Worm (Caenorhabditis elegans) whole organism, L1 larva: ENCODE data around the gene pho-8.
"Not testable (repeated sequence)": the region's sequence is repeated elsewhere in the genome, so short reads cannot be mapped to it uniquely, and the experiment has no call there.

Experiments used
- F16B12.6 ChIP-seq: fragments of 150-350 bp; optimal IDR thresholded peaks from 2 replicates; lab custom pipeline; 2014; ENCODE audit warnings: missing biosample characterization, missing genetic modification characterization
- blmp-1 ChIP-seq: fragments of 150-350 bp; optimal IDR thresholded peaks from 2 replicates; lab custom pipeline; 2014; ENCODE audit warnings: missing biosample characterization, missing genetic modification characterization
- ceh-8 ChIP-seq: fragments of 200-800 bp; sonication (Bioruptor generic); optimal IDR thresholded peaks from 2 replicates; lab custom pipeline; 2018; ENCODE audit warnings: mild to moderate bottlenecking, missing genetic modification characterization, moderate library complexity, missing compliant biosample characterization
- ceh-88 ChIP-seq: fragments of 200-800 bp; sonication (Bioruptor generic); IDR thresholded peaks from 2 replicates; pipeline ENCODE4 v1.3.6; 2022; ENCODE audit warnings: missing genetic modification characterization, missing compliant biosample characterization
- ces-1 ChIP-seq: fragments of 150-350 bp; optimal IDR thresholded peaks from 2 replicates; lab custom pipeline; 2014; ENCODE audit warnings: missing biosample characterization, missing genetic modification reagents, missing genetic modification characterization
- dpl-1 ChIP-seq, 3 experiments: fragments of 150-350 bp in 2 of 3; sonication (generic microtip) in 1 of 3; optimal IDR thresholded peaks; 2 replicates each; lab custom pipeline; 2014 to 2017; ENCODE audit warnings: missing biosample characterization in 3 of 3, missing genetic modification characterization in 3 of 3, missing genetic modification reagents in 3 of 3
- efl-1 ChIP-seq, 4 experiments: fragments of 150-350 bp; optimal IDR thresholded peaks in 3 of 4; peaks in 1 of 4; 1 replicate in 1 of 4; 2 replicates in 3 of 4; lab custom pipeline; 2014; ENCODE audit warnings: missing biosample characterization in 2 of 4, missing genetic modification characterization in 2 of 4, missing genetic modification reagents in 2 of 4
- efl-3 ChIP-seq: fragments of 200-800 bp; sonication (Bioruptor generic); optimal IDR thresholded peaks from 2 replicates; lab custom pipeline; 2018; ENCODE audit warnings: mild to moderate bottlenecking, missing genetic modification characterization, missing compliant biosample characterization
- egl-13 ChIP-seq: sonication (generic microtip); optimal IDR thresholded peaks from 2 replicates; lab custom pipeline; 2016; ENCODE audit warnings: missing genotype, missing genetic modification reagents, missing genetic modification characterization, missing compliant biosample characterization
- egl-27 ChIP-seq, 2 experiments: fragments of 150-350 bp in 1 of 2; sonication (generic microtip); optimal IDR thresholded peaks; 3 replicates each; lab custom pipeline; 2017 to 2018; ENCODE audit warnings: missing biosample characterization in 2 of 2, missing genetic modification characterization in 2 of 2, missing genetic modification reagents in 2 of 2
- elt-2 ChIP-seq: sonication (generic microtip); optimal IDR thresholded peaks from 2 replicates; lab custom pipeline; 2016; ENCODE audit warnings: missing genetic modification characterization, mild to moderate bottlenecking, inconsistent platforms, missing compliant biosample characterization, missing genetic modification reagents
- elt-3 ChIP-seq, 6 experiments: fragments of 150-350 bp in 1 of 6; sonication (generic microtip); optimal IDR thresholded peaks; 2 replicates each; lab custom pipeline; 2017 to 2018; ENCODE audit warnings: missing biosample characterization in 6 of 6, missing genetic modification characterization in 6 of 6, inconsistent platforms in 1 of 6
- fkh-8 ChIP-seq: sonication (generic microtip); optimal IDR thresholded peaks from 2 replicates; lab custom pipeline; 2016; ENCODE audit warnings: mild to moderate bottlenecking, missing genetic modification characterization, missing compliant biosample characterization
- hlh-17 ChIP-seq: fragments of 200-800 bp; sonication (Bioruptor generic); optimal IDR thresholded peaks from 2 replicates; lab custom pipeline; 2018; ENCODE audit warnings: missing genetic modification characterization, mild to moderate bottlenecking, missing compliant biosample characterization, moderate library complexity, borderline replicate concordance
- irx-1 ChIP-seq: sonication (generic microtip); optimal IDR thresholded peaks from 2 replicates; lab custom pipeline; 2016; ENCODE audit warnings: missing genetic modification characterization, missing compliant biosample characterization
- lin-15B ChIP-seq: fragments of 150-350 bp; sonication (generic microtip); optimal IDR thresholded peaks from 3 replicates; lab custom pipeline; 2014; ENCODE audit warnings: missing biosample characterization, missing genetic modification characterization
- lin-35 ChIP-seq, 2 experiments: fragments of 150-350 bp; optimal IDR thresholded peaks; 2 replicates each; lab custom pipeline; 2014; ENCODE audit warnings: missing biosample characterization in 2 of 2, missing genetic modification characterization in 2 of 2, missing genetic modification reagents in 2 of 2
- lin-39 ChIP-seq: fragments of 150-350 bp; optimal IDR thresholded peaks from 2 replicates; lab custom pipeline; 2014; ENCODE audit warnings: missing biosample characterization, missing genetic modification reagents, missing genetic modification characterization
- mdl-1 ChIP-seq, 2 experiments: fragments of 150-350 bp; optimal IDR thresholded peaks; 2 replicates each; lab custom pipeline; 2014 to 2017; ENCODE audit warnings: missing biosample characterization in 2 of 2, missing genetic modification characterization in 2 of 2, inconsistent platforms in 1 of 2
- mep-1 ChIP-seq: fragments of 150-350 bp; optimal IDR thresholded peaks from 2 replicates; lab custom pipeline; 2014; ENCODE audit warnings: missing biosample characterization, missing genetic modification characterization
- nhr-20 ChIP-seq: sonication (generic microtip); optimal IDR thresholded peaks from 2 replicates; lab custom pipeline; 2016; ENCODE audit warnings: mild to moderate bottlenecking, missing genetic modification characterization, missing compliant biosample characterization
- nhr-76 ChIP-seq: sonication (generic microtip); optimal IDR thresholded peaks from 2 replicates; lab custom pipeline; 2017; ENCODE audit warnings: missing biosample characterization, missing genetic modification characterization
- nhr-85 ChIP-seq: sonication (generic microtip); peaks from one replicate; lab custom pipeline; 2016; ENCODE audit warnings: missing genetic modification characterization, inconsistent platforms, missing compliant biosample characterization
- nhr-90 ChIP-seq: sonication (generic microtip); optimal IDR thresholded peaks from 2 replicates; lab custom pipeline; 2016; ENCODE audit warnings: mild to moderate bottlenecking, missing genetic modification characterization, missing compliant biosample characterization; ENCODE audit not compliant: poor library complexity
- pag-3 ChIP-seq: sonication (generic microtip); optimal IDR thresholded peaks from 2 replicates; lab custom pipeline; 2017; ENCODE audit warnings: missing genetic modification characterization, mild to moderate bottlenecking, missing compliant biosample characterization, antibody characterized with exemption, borderline replicate concordance; ENCODE audit not compliant: insufficient read depth
- pax-3 ChIP-seq: fragments of 200-800 bp; sonication (Bioruptor generic); optimal IDR thresholded peaks from 2 replicates; lab custom pipeline; 2018; ENCODE audit warnings: mild to moderate bottlenecking, missing genetic modification characterization, moderate library complexity, missing compliant biosample characterization
- pqm-1 ChIP-seq: sonication (generic microtip); optimal IDR thresholded peaks from 3 replicates; lab custom pipeline; 2017; ENCODE audit warnings: missing biosample characterization, missing genetic modification characterization
- rnt-1 ChIP-seq: sonication (generic microtip); optimal IDR thresholded peaks from 2 replicates; lab custom pipeline; 2016; ENCODE audit warnings: mild to moderate bottlenecking, missing genetic modification characterization, moderate library complexity, missing compliant biosample characterization
- snu-23 ChIP-seq: sonication (generic microtip); optimal IDR thresholded peaks from 2 replicates; lab custom pipeline; 2016; ENCODE audit warnings: missing genetic modification characterization, missing compliant biosample characterization
- sup-37 ChIP-seq: fragments of 200-800 bp; sonication (Bioruptor generic); optimal IDR thresholded peaks from 2 replicates; lab custom pipeline; 2018; ENCODE audit warnings: mild to moderate bottlenecking, missing genetic modification characterization, missing compliant biosample characterization
- swsn-7 ChIP-seq: sonication (generic microtip); optimal IDR thresholded peaks from 2 replicates; lab custom pipeline; 2016; ENCODE audit warnings: missing genetic modification characterization, missing compliant biosample characterization
- tlp-1 ChIP-seq: fragments of 150-350 bp; optimal IDR thresholded peaks from 2 replicates; lab custom pipeline; 2014; ENCODE audit warnings: missing biosample characterization, missing genetic modification characterization
- unc-130 ChIP-seq: fragments of 150-350 bp; optimal IDR thresholded peaks from 2 replicates; lab custom pipeline; 2017; ENCODE audit warnings: missing biosample characterization, missing genetic modification characterization, inconsistent platforms
- unc-86 ChIP-seq: sonication (generic microtip); optimal IDR thresholded peaks from 2 replicates; lab custom pipeline; 2016; ENCODE audit warnings: missing genetic modification characterization, missing compliant biosample characterization
- vab-15 ChIP-seq: sonication (generic microtip); optimal IDR thresholded peaks from 2 replicates; lab custom pipeline; 2017; ENCODE audit warnings: missing genotype, mild to moderate bottlenecking, missing genetic modification characterization, missing compliant biosample characterization
- zag-1 ChIP-seq: fragments of 150-350 bp; optimal IDR thresholded peaks from 2 replicates; lab custom pipeline; 2014; ENCODE audit warnings: missing biosample characterization, missing genetic modification characterization
- zip-4 ChIP-seq: fragments of 200-800 bp; sonication (Bioruptor generic); optimal IDR thresholded peaks from 2 replicates; lab custom pipeline; 2018; ENCODE audit warnings: mild to moderate bottlenecking, missing genetic modification characterization, moderate library complexity, missing compliant biosample characterization
- ztf-11 ChIP-seq, 2 experiments: sonication (generic microtip); optimal IDR thresholded peaks; 2 replicates each; lab custom pipeline; 2016 to 2017; ENCODE audit warnings: missing genetic modification characterization in 2 of 2, missing biosample characterization in 1 of 2, missing compliant biosample characterization in 1 of 2

The pho-8 gene

DNA sequence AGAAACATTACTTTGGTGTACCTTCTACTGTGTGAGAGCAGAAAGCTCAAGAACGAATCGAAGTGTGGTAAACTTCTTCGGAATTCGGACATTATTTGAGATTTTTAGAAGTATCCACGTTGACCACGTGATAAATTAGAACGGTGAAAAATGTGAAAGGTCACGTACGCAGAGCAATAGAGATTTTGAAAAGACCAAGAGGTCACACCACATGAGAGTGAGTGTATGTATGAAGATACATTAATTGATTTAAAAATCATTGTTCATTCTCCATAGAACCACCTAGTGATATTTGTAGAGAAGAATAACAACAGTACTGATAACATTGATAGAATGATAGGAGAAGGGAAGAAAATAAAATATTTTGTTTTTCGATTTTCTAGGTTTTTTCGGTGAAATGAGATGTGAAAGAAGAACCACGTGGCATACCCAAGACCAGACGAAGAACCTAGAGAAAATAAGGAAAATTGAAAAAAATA lies 10.9 kb upstream of the pho-8 start, which contains the start of gene pyc-1 (continued):
- TF ChIP-seq snu-23 = peak; percentile 79
- no peak for TF ChIP-seq F16B12.6 (tag; lab: Kevin White, UChicago)
- no peak for TF ChIP-seq pax-3 (tag; lab: Kevin White, UChicago)
- no peak for TF ChIP-seq lin-39
- no peak for TF ChIP-seq ztf-11 (tag; optimal IDR thresholded peaks at IDR 0.05; lab: Kevin White, UChicago)
- TF ChIP-seq ceh-8 = no peak
- TF ChIP-seq nhr-85 (tag; lab: Kevin White, UChicago) = peak; percentile 62
- TF ChIP-seq ceh-88 (GFP tag; lab: Robert Waterston, UW) = peak; percentile 49
- TF ChIP-seq unc-86 (tag; lab: Kevin White, UChicago) = no peak
- TF ChIP-seq zag-1 (tag; lab: Kevin White, UChicago) = no peak
- no peak for TF ChIP-seq irx-1
- peak; percentile 1 for TF ChIP-seq sup-37 (GFP tag; lab: Kevin White, UChicago)
- TF ChIP-seq ces-1 (GFP tag; lab: Kevin White, UChicago) = no peak
- TF ChIP-seq rnt-1 (tag; lab: Kevin White, UChicago) = peak; percentile 50
- TF ChIP-seq nhr-20 (tag; lab: Kevin White, UChicago) = peak; percentile 73
- no peak for TF ChIP-seq egl-27 (tag; optimal IDR thresholded peaks at IDR 0.05; lab: Kevin White, UChicago)
- no peak for TF ChIP-seq pqm-1
- peak; percentile 55 for TF ChIP-seq unc-130
- no peak for TF ChIP-seq hlh-17 (GFP tag; lab: Kevin White, UChicago)
- no peak for TF ChIP-seq efl-3 (GFP tag; lab: Kevin White, UChicago)
- TF ChIP-seq lin-15B (tag; lab: Kevin White, UChicago) = no peak
- TF ChIP-seq egl-13 (tag; lab: Kevin White, UChicago) = no peak
- TF ChIP-seq mep-1 (tag; lab: Kevin White, UChicago) = peak; percentile 74
- TF ChIP-seq nhr-90 = peak; percentile 69
- peak in 1 of 2 experiments; percentile 1 for TF ChIP-seq efl-1 (optimal IDR thresholded peaks at IDR 0.05; lab: Kevin White, UChicago)
- TF ChIP-seq efl-1 (GFP tag; optimal IDR thresholded peaks at IDR 0.05 in 1 of 2; lab: Kevin White, UChicago) = no peak
- no peak for TF ChIP-seq pag-3 (tag; lab: Kevin White, UChicago)
- TF ChIP-seq mdl-1 (tag; optimal IDR thresholded peaks at IDR 0.05; lab: Kevin White, UChicago) = peak in 1 of 2 experiments; percentile 6
- peak; percentile 14 to 39 (median 24) for TF ChIP-seq dpl-1 (GFP tag; optimal IDR thresholded peaks at IDR 0.05; lab: Kevin White, UChicago)
- TF ChIP-seq nhr-76 (tag; lab: Kevin White, UChicago) = no peak
- peak; percentile 37 for TF ChIP-seq elt-2 (tag; lab: Kevin White, UChicago)
- no peak for TF ChIP-seq tlp-1 (tag; lab: Kevin White, UChicago)
- peak; percentile 13 for TF ChIP-seq zip-4 (GFP tag; lab: Kevin White, UChicago)
- TF ChIP-seq fkh-8 (tag; lab: Kevin White, UChicago) = no peak
- no peak for TF ChIP-seq vab-15
- peak; percentile 34 for TF ChIP-seq swsn-7 (tag; lab: Kevin White, UChicago)
- TF ChIP-seq blmp-1 = peak; percentile 6

DNA sequence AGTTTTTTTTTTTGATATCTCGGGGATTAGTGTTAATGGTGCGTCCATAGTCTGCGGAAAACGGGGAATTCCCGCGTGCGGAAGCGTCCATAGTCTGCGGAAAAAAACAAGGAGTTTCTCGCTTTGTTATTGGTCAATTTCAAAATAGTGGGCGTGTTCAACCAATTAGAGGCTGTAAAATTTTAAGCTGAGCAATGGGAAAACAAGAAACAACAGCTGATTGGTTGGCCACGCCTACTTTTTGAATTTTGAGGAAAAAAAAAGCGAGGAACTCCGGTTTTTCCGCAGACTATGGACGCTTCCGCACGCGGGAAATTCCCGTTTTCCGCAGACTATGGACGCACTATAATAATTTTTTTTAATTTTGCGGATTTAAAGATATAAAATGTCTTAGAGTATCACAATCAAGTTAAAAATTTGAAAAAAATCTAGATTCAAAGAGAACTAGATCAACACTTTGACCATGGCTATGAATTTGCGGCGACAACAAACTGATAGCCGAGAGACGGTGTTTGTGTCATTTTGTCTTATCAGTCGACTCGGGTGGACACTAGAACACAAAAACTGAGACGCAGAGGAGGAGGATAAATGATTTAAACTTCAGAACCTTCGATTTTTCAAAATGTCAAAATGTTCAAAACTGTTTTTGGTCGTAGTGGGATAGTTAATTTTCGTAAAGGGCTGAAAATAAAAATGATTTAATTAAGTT lies 10.1 kb upstream of the pho-8 start:
- TF ChIP-seq blmp-1 (peak; percentile 45), elt-3 (tag; optimal IDR thresholded peaks at IDR 0.05; lab: Kevin White, UChicago) (peak in 2 of 6 experiments; percentile 27 to 66), lin-35 (GFP tag; optimal IDR thresholded peaks at IDR 0.05; lab: Kevin White, UChicago) (peak in 1 of 2 experiments; percentile 17), efl-1 (GFP tag; optimal IDR thresholded peaks at IDR 0.05 in 1 of 2; lab: Kevin White, UChicago) (peak in 1 of 2 experiments; percentile 58)
- TF ChIP-seq efl-1 (optimal IDR thresholded peaks at IDR 0.05; lab: Kevin White, UChicago) = not testable (repeated sequence)
